Fruit fly (Drosophila melanogaster): Measurements from ENCODE around the gene CG9922.

- TF ChIP-seq CG9215 (GFP tag; IDR thresholded peaks at IDR 0.05) (no peak; the same call in 1 of the 2 replicates), ash1 (GFP tag; optimal IDR thresholded peaks at IDR 0.05) (no peak), Deaf1 (tag; optimal IDR thresholded peaks at IDR 0.05) (peak; percentile 62), corto (GFP tag; optimal IDR thresholded peaks at IDR 0.05) (peak; percentile 14), TFAM (GFP tag; optimal IDR thresholded peaks at IDR 0.05) (no peak), Hmx (GFP tag; optimal IDR thresholded peaks at IDR 0.05) (no peak), Taf1 (GFP tag; IDR thresholded peaks at IDR 0.05) (no peak), repo (GFP tag; optimal IDR thresholded peaks at IDR 0.05) (no peak), sr (GFP tag; IDR thresholded peaks at IDR 0.05) (peak; percentile 81; the same call in 2 of the 3 replicates), seq (GFP tag; IDR thresholded peaks at IDR 0.05) (no peak), Hr39 (optimal IDR thresholded peaks at IDR 0.05) (no peak), CG2712 (tag; optimal IDR thresholded peaks at IDR 0.05) (peak; percentile 74), CG8290 (GFP tag; optimal IDR thresholded peaks at IDR 0.05) (no peak), CG8290 (tag; optimal IDR thresholded peaks at IDR 0.05) (peak in 1 of 2 experiments; percentile 22)
These were observed 4.4 kb downstream of the CG9922 start, which contains the start of the genes rdx and CG3061 for dm6 chr3R:14031531-14032414.
